Fruit fly (Drosophila melanogaster): Measurements from ENCODE around the gene Pomp.

dm6 chr2L:20798351-20798777, 10.9 kb downstream of the Pomp start:
- TF ChIP-seq br (GFP tag; optimal IDR thresholded peaks at IDR 0.05) (no peak), Hr83 (GFP tag; optimal IDR thresholded peaks at IDR 0.05; ENCODE audit: poor library complexity, severe bottlenecking) (no peak), OdsH (GFP tag; optimal IDR thresholded peaks at IDR 0.05) (no peak), fru (GFP tag; optimal IDR thresholded peaks at IDR 0.05) (peak; percentile 2), lola (GFP tag; optimal IDR thresholded peaks at IDR 0.05) (no peak), jim (GFP tag; optimal IDR thresholded peaks at IDR 0.05) (peak; percentile 17), psq (GFP tag; optimal IDR thresholded peaks at IDR 0.05) (peak; percentile 94), brk (GFP tag; optimal IDR thresholded peaks at IDR 0.05) (no peak), foxo (GFP tag; optimal IDR thresholded peaks at IDR 0.05) (no peak), CG32264 (GFP tag; optimal IDR thresholded peaks at IDR 0.05) (no peak), usp (GFP tag; optimal IDR thresholded peaks at IDR 0.05) (no peak), Dfd (GFP tag; optimal IDR thresholded peaks at IDR 0.05) (no peak), tai (GFP tag; optimal IDR thresholded peaks at IDR 0.05) (no peak)
